Worm (Caenorhabditis elegans) whole organism, early embryonic: ENCODE measurements around the gene T25D3.3.

Experiments
- F13C5.2 ChIP-seq: sonication (generic microtip); optimal IDR thresholded peaks from 2 replicates; lab custom pipeline; 2017; ENCODE audit warnings: mild to moderate bottlenecking, missing genetic modification characterization, inconsistent platforms, missing compliant biosample characterization
- ama-1 ChIP-seq: fragments of 150-350 bp; optimal IDR thresholded peaks from 2 replicates; lab custom pipeline; 2014
- pes-1 ChIP-seq: fragments of 200-800 bp; sonication (Bioruptor generic); IDR thresholded peaks from 2 replicates; pipeline ENCODE4 v1.3.6; 2022; ENCODE audit warnings: missing genetic modification reagents, missing genetic modification characterization, missing compliant biosample characterization
- scrt-1 ChIP-seq: fragments of 200-800 bp; sonication (Bioruptor generic); IDR thresholded peaks from 2 replicates; pipeline ENCODE4 v1.3.6; 2022; ENCODE audit warnings: missing genetic modification characterization, missing compliant biosample characterization
- tra-4 ChIP-seq: sonication (generic microtip); optimal IDR thresholded peaks from 2 replicates; lab custom pipeline; 2017; ENCODE audit warnings: missing genetic modification characterization, missing compliant biosample characterization

ce11 chrII:163229-163628 lies 10.8 kb downstream of the T25D3.3 start:
- TF ChIP-seq pes-1 (GFP tag; lab: Robert Waterston, UW), result no peak
- TF ChIP-seq ama-1 (lab: Kevin White, UChicago), result no peak
- no peak for TF ChIP-seq F13C5.2
- TF ChIP-seq tra-4 (tag; lab: Kevin White, UChicago), result no peak
- TF ChIP-seq scrt-1, result no peak
